Worm (Caenorhabditis elegans): Measurements from ENCODE around the gene sup-37.

sup-37 gene

DNA sequence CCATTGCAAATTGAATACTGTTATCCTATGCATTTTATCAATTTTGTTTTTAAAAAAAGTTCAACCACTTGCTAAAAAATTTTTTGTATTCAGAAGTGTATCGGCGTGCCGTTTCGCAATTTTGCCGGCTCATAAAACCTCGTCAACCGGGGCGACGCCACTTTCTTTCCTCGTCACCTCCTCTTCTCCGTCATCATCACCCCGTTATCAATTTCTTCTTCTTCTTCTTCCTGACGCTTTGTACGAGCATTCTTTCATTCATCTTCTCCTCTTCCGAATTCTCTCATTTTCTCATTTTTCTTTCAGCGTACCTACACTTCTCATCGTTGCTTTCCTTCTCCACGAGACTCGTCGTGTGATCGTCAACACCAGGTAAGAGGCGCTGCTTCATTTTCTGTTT is at the start of gene sup-37:
sup-37 (plus strand) TSS at position 301 of the 400 bp plus-strand sequence.
- TF ChIP-seq hnd-1 (tag; optimal IDR thresholded peaks at IDR 0.05) (no peak), hmbx-1 (tag; optimal IDR thresholded peaks at IDR 0.05) (no peak), F13C5.2 (tag; optimal IDR thresholded peaks at IDR 0.05) (no peak), pes-1 (GFP tag; IDR thresholded peaks at IDR 0.05) (no peak), ets-7 (tag; optimal IDR thresholded peaks at IDR 0.05) (no peak), hmg-4 (GFP tag; optimal IDR thresholded peaks at IDR 0.05) (no peak), sea-1 (GFP tag; conservative IDR thresholded peaks at IDR 0.05) (no peak)

DNA sequence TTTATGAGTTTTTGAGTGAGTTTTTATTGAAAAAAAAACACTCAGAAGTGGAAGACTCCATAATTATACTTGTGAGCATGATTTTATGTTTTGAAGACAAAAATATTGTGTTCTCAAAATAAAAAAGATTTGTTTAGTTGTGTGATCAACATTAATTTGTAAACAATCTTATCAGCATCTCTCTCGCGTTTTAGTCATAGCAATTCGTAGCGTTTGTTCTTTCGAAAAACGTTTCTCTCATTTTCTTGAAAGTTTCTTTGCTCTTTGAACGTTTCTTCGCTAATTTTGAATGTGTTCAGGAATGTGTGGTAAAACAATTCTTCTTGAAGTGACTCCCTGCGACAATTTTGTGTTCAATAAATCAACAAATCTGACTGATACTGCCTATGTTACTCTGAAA is 47.2 kb upstream of the sup-37 start, which contains the start of gene ZC196.2:
ZC196.2 (plus strand) TSS at position 301 of the 400 bp plus-strand sequence.
- no peak for TF ChIP-seq B0310.2 (tag; optimal IDR thresholded peaks at IDR 0.05)
- TF ChIP-seq tbx-37 (GFP tag; conservative IDR thresholded peaks at IDR 0.05) = no peak
- no peak for TF ChIP-seq ama-1 (optimal IDR thresholded peaks at IDR 0.05)
- TF ChIP-seq sea-1 (GFP tag; conservative IDR thresholded peaks at IDR 0.05) = no peak
- TF ChIP-seq scrt-1 (GFP tag; IDR thresholded peaks at IDR 0.05) = no peak
- TF ChIP-seq aly-1 (tag; optimal IDR thresholded peaks at IDR 0.05) = no peak
- TF ChIP-seq ceh-36 (tag; optimal IDR thresholded peaks at IDR 0.05) = no peak
- TF ChIP-seq tra-4 (tag; optimal IDR thresholded peaks at IDR 0.05) = no peak
- TF ChIP-seq ceh-13 (GFP tag; optimal IDR thresholded peaks at IDR 0.05) = no peak

DNA sequence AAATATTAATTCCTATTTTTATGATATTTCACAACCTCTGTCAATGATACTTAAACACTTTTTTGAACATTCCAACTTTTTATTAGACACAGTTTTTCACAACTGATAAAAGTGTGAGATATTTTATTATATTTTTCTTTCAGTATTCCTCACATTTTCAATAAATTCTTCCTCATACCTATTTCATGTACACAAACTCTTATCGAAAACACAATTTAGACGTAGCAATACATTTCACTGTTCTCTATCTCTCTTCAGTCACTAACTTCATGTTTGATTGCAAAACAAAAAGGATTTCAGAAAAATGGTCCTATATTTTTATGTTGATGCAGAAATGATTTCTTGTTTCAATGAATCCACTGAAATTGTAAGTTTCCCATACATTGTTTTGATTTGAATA is 40.5 kb upstream of the sup-37 start, which contains the start of gene B0507.6:
B0507.6 (plus strand) TSS at position 301 of the 400 bp plus-strand sequence.
- TF ChIP-seq hnd-1 (tag; optimal IDR thresholded peaks at IDR 0.05) = no peak
- no peak for TF ChIP-seq flt-1 (GFP tag; IDR thresholded peaks at IDR 0.05)
- no peak for TF ChIP-seq scrt-1 (GFP tag; IDR thresholded peaks at IDR 0.05)
- no peak for TF ChIP-seq pes-1 (GFP tag; IDR thresholded peaks at IDR 0.05)
- TF ChIP-seq tbx-11 (GFP tag; IDR thresholded peaks at IDR 0.05) = no peak
- TF ChIP-seq sea-1 (GFP tag; conservative IDR thresholded peaks at IDR 0.05) = no peak
- TF ChIP-seq tbx-37 (GFP tag; conservative IDR thresholded peaks at IDR 0.05) = no peak
- TF ChIP-seq aly-1 (tag; optimal IDR thresholded peaks at IDR 0.05) = no peak
- no peak for TF ChIP-seq tra-4 (tag; optimal IDR thresholded peaks at IDR 0.05)

DNA sequence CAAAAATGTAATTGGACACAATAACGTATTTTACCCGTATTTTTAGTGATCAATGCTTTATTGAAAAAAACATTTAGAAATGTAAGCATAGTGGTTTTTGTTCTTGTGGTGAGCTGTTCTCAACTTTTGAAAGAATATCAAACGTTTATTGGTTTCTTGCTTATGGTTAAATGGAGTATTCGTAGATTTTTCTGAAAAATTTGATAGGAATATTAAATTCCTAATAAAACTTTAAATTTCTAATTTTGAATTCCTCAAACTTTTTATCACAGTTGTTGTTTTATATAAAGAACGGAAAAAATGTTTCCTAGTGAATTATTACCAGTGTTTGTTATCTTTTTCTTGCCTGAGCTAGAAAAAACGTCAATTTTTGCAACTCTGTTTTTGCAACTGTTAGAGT is 33.0 kb upstream of the sup-37 start, which contains the start of gene B0507.5:
B0507.5 (plus strand) TSS at position 301 of the 400 bp plus-strand sequence.
- TF ChIP-seq flt-1 (GFP tag; IDR thresholded peaks at IDR 0.05) (no peak), ets-7 (tag; optimal IDR thresholded peaks at IDR 0.05) (no peak), tra-4 (tag; optimal IDR thresholded peaks at IDR 0.05) (no peak), tbx-11 (GFP tag; IDR thresholded peaks at IDR 0.05) (no peak), ceh-36 (tag; optimal IDR thresholded peaks at IDR 0.05) (no peak), hmbx-1 (tag; optimal IDR thresholded peaks at IDR 0.05) (no peak), pes-1 (GFP tag; IDR thresholded peaks at IDR 0.05) (no peak), ceh-13 (GFP tag; optimal IDR thresholded peaks at IDR 0.05) (no peak), ama-1 (optimal IDR thresholded peaks at IDR 0.05) (no peak), hmg-4 (GFP tag; optimal IDR thresholded peaks at IDR 0.05) (no peak), scrt-1 (GFP tag; IDR thresholded peaks at IDR 0.05) (no peak), B0310.2 (tag; optimal IDR thresholded peaks at IDR 0.05) (no peak), F13C5.2 (tag; optimal IDR thresholded peaks at IDR 0.05) (no peak), hnd-1 (tag; optimal IDR thresholded peaks at IDR 0.05) (no peak), aly-1 (tag; optimal IDR thresholded peaks at IDR 0.05) (no peak), tbx-37 (GFP tag; conservative IDR thresholded peaks at IDR 0.05) (no peak)

DNA sequence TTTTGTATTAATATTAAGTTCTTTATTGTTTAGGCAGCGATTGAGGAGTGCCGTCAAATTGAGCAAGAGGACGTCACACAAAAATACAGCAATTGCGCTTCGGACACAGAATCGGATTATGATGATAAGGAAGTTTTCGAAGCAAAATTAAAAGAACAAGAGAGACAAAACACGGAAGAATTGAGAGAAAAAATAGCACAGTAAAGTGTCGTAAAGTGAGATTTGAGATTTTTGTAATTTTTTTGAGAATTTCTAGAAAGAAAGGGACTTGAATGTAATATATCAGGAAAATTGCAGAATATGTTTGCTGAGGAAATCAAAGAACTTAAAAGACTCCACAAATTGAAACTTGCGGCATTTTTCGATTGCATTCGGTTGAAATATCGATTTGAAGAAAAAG is 31.7 kb upstream of the sup-37 start, which contains the start of gene B0507.4:
B0507.4 (plus strand) TSS at position 301 of the 400 bp plus-strand sequence.
- TF ChIP-seq ceh-36 (tag; optimal IDR thresholded peaks at IDR 0.05) = no peak
- TF ChIP-seq tra-4 (tag; optimal IDR thresholded peaks at IDR 0.05) = no peak
- no peak for TF ChIP-seq flt-1 (GFP tag; IDR thresholded peaks at IDR 0.05)
- TF ChIP-seq tbx-37 (GFP tag; conservative IDR thresholded peaks at IDR 0.05) = no peak
- no peak for TF ChIP-seq sea-1 (GFP tag; conservative IDR thresholded peaks at IDR 0.05)
- no peak for TF ChIP-seq aly-1 (tag; optimal IDR thresholded peaks at IDR 0.05)
- no peak for TF ChIP-seq B0310.2 (tag; optimal IDR thresholded peaks at IDR 0.05)
- TF ChIP-seq hmbx-1 (tag; optimal IDR thresholded peaks at IDR 0.05) = no peak
- TF ChIP-seq F13C5.2 (tag; optimal IDR thresholded peaks at IDR 0.05) = no peak

DNA sequence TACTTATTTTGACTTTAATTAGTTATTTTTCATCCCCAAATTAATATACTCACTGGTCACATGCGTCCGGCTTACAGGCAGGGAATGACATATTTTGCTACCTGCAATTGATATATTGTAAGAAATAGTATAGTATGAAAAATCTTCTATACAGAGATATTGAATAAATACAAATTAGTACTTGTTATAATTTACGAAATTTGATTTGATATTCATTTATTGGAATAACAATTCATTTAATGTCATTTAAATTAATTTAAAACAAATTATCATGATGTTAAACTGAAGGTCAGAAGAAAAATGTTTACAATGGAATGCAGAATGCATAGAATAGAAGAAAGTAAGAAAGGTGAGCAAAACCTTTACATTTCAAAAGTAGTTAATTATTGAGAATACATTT is 27.7 kb upstream of the sup-37 start, which contains the start of gene B0507.7:
B0507.7 (minus strand) TSS at position 101 of the 400 bp plus-strand sequence.
- no peak for TF ChIP-seq ceh-36 (tag; optimal IDR thresholded peaks at IDR 0.05)
- TF ChIP-seq hnd-1 (tag; optimal IDR thresholded peaks at IDR 0.05) = no peak
- no peak for TF ChIP-seq tra-4 (tag; optimal IDR thresholded peaks at IDR 0.05)
- TF ChIP-seq hmbx-1 (tag; optimal IDR thresholded peaks at IDR 0.05) = no peak
- no peak for TF ChIP-seq tbx-37 (GFP tag; conservative IDR thresholded peaks at IDR 0.05)
- TF ChIP-seq ceh-13 (GFP tag; optimal IDR thresholded peaks at IDR 0.05) = no peak
- TF ChIP-seq hmg-4 (GFP tag; optimal IDR thresholded peaks at IDR 0.05) = no peak
- TF ChIP-seq ets-7 (tag; optimal IDR thresholded peaks at IDR 0.05) = no peak
- no peak for TF ChIP-seq B0310.2 (tag; optimal IDR thresholded peaks at IDR 0.05)
- TF ChIP-seq sea-1 (GFP tag; conservative IDR thresholded peaks at IDR 0.05) = no peak
- TF ChIP-seq aly-1 (tag; optimal IDR thresholded peaks at IDR 0.05) = no peak
- no peak for TF ChIP-seq ama-1 (optimal IDR thresholded peaks at IDR 0.05)
- TF ChIP-seq pes-1 (GFP tag; IDR thresholded peaks at IDR 0.05) = no peak

DNA sequence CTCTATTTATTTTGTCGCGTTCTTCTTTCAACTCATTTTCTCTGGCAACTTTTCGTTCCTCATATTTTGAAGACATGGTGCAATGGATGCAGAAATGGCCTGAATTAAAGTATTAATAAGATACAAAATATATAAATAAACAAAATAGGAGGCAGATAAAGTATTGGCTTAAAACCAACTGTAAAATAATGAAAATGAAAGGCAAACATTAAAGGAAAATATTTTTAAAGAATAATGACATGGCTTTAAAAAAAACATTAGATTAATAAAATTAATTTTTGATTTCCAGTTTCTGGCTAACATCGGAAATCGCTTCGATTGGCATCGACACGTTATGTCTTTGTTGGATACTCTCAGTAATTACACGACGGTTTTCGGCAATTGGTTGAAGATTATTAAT is 25.9 kb upstream of the sup-37 start, which contains the start of gene ddn-1:
ddn-1 (minus strand) TSS at position 101 of the 400 bp plus-strand sequence.
- no peak for TF ChIP-seq F13C5.2 (tag; optimal IDR thresholded peaks at IDR 0.05)
- TF ChIP-seq sea-1 (GFP tag; conservative IDR thresholded peaks at IDR 0.05) = no peak
- TF ChIP-seq ceh-36 (tag; optimal IDR thresholded peaks at IDR 0.05) = no peak
- no peak for TF ChIP-seq tbx-11 (GFP tag; IDR thresholded peaks at IDR 0.05)
- no peak for TF ChIP-seq tbx-37 (GFP tag; conservative IDR thresholded peaks at IDR 0.05)
- no peak for TF ChIP-seq hmbx-1 (tag; optimal IDR thresholded peaks at IDR 0.05)
- no peak for TF ChIP-seq scrt-1 (GFP tag; IDR thresholded peaks at IDR 0.05)
- no peak for TF ChIP-seq tra-4 (tag; optimal IDR thresholded peaks at IDR 0.05)
- TF ChIP-seq B0310.2 (tag; optimal IDR thresholded peaks at IDR 0.05) = no peak

DNA sequence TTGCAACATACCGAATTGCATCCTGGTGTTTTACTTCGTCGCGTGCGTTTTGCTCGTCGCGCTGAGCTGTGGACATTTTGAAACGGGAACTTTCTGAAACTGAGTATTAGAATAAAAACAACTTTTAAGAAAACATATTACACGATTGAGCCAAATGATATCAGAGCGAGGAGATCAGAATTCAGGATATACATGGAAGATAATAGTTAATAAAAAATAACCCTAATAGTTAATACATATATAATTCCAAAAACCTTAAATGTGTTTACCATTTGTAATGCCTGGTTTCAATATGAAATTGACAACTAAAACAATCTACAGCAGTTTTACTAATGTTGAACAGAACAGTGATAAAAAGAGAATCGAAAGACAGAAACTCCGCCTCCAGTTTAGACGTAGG is 23.5 kb upstream of the sup-37 start, which contains the start of gene B0507.8:
B0507.8 (minus strand) TSS at position 101 of the 400 bp plus-strand sequence.
- no peak for TF ChIP-seq tbx-11 (GFP tag; IDR thresholded peaks at IDR 0.05)
- TF ChIP-seq tra-4 (tag; optimal IDR thresholded peaks at IDR 0.05) = no peak
- TF ChIP-seq tbx-37 (GFP tag; conservative IDR thresholded peaks at IDR 0.05) = no peak
- TF ChIP-seq ceh-13 (GFP tag; optimal IDR thresholded peaks at IDR 0.05) = no peak
- TF ChIP-seq hmbx-1 (tag; optimal IDR thresholded peaks at IDR 0.05) = no peak
- no peak for TF ChIP-seq aly-1 (tag; optimal IDR thresholded peaks at IDR 0.05)
- TF ChIP-seq B0310.2 (tag; optimal IDR thresholded peaks at IDR 0.05) = no peak
- TF ChIP-seq ceh-36 (tag; optimal IDR thresholded peaks at IDR 0.05) = no peak
- TF ChIP-seq pes-1 (GFP tag; IDR thresholded peaks at IDR 0.05) = no peak
- TF ChIP-seq F13C5.2 (tag; optimal IDR thresholded peaks at IDR 0.05) = no peak
- TF ChIP-seq scrt-1 (GFP tag; IDR thresholded peaks at IDR 0.05) = no peak
- no peak for TF ChIP-seq ama-1 (optimal IDR thresholded peaks at IDR 0.05)
- no peak for TF ChIP-seq hnd-1 (tag; optimal IDR thresholded peaks at IDR 0.05)
- no peak for TF ChIP-seq ets-7 (tag; optimal IDR thresholded peaks at IDR 0.05)
- no peak for TF ChIP-seq flt-1 (GFP tag; IDR thresholded peaks at IDR 0.05)

Data from whole organism, early embryonic.